Worm (Caenorhabditis elegans) whole organism, early embryonic: ENCODE data around the gene F53B1.3.

Experiments
- B0310.2 ChIP-seq: sonication (generic microtip); optimal IDR thresholded peaks from 2 replicates; lab custom pipeline; 2016; ENCODE audit warnings: mild to moderate bottlenecking, missing genetic modification characterization, missing compliant biosample characterization
- ama-1 ChIP-seq: fragments of 150-350 bp; optimal IDR thresholded peaks from 2 replicates; lab custom pipeline; 2014

DNA sequence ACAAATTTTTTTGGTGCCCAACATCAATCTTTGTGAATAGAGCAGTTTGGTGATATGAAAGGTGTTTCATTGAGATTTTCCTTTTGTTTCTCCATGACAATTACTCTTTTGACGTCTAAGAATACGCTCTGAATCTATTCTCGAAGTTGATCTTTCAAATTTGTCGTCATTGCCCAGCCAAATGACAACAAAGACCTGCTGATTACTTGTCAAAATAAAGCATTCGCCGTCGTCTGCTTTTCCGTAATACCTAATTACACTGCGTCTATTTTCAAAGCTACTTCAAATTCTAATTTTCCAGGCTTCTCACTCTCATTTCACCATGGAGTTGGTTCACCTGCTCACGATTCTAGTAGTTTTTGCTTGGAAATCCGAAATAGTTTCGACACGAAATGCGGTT, at the start of gene F53B1.3:
- no peak for TF ChIP-seq ama-1 (lab: Kevin White, UChicago)
- no peak for TF ChIP-seq B0310.2
